Worm (Caenorhabditis elegans): Measurements from ENCODE around the gene C02F5.2.
A peak's percentile ranks its signal among the peaks of the same experiment; 100 is the strongest.

Gene C02F5.2

ce11 chrIII:8202754-8203153 is 46.7 kb upstream of the C02F5.2 start, which contains the start of gene snb-5:
TSS of gene snb-5 (plus strand) at chrIII:8203054.
- TF ChIP-seq lsy-2 (tag; optimal IDR thresholded peaks at IDR 0.05) (no peak), hlh-17 (GFP tag; optimal IDR thresholded peaks at IDR 0.05; ENCODE audit: borderline replicate concordance) (no peak), nhr-84 (tag; optimal IDR thresholded peaks at IDR 0.05) (no peak), ceh-63 (GFP tag; optimal IDR thresholded peaks at IDR 0.05) (no peak), efl-1 (optimal IDR thresholded peaks at IDR 0.05) (no peak), efl-1 (GFP tag; optimal IDR thresholded peaks at IDR 0.05 in 1 of 2) (no peak), C34B4.2 (tag; optimal IDR thresholded peaks at IDR 0.05) (no peak), nhr-28 (tag; optimal IDR thresholded peaks at IDR 0.05) (no peak)

- TF ChIP-seq C04F5.9 (tag; optimal IDR thresholded peaks at IDR 0.05) (no peak), pax-3 (tag; optimal IDR thresholded peaks at IDR 0.05) (no peak), nhr-237 (tag; optimal IDR thresholded peaks at IDR 0.05) (no peak), mef-2 (tag; optimal IDR thresholded peaks at IDR 0.05) (no peak), nhr-76 (tag; optimal IDR thresholded peaks at IDR 0.05) (no peak), mep-1 (tag; optimal IDR thresholded peaks at IDR 0.05) (no peak), ztf-11 (tag; optimal IDR thresholded peaks at IDR 0.05) (no peak), alr-1 (tag; optimal IDR thresholded peaks at IDR 0.05; ENCODE audit: borderline replicate concordance) (no peak), nhr-77 (tag; optimal IDR thresholded peaks at IDR 0.05) (no peak), mdl-1 (tag; optimal IDR thresholded peaks at IDR 0.05) (no peak), ztf-4 (tag; optimal IDR thresholded peaks at IDR 0.05) (no peak), unc-30 (tag; optimal IDR thresholded peaks at IDR 0.05) (no peak), C34B4.2 (tag; optimal IDR thresholded peaks at IDR 0.05) (no peak), lin-35 (GFP tag; optimal IDR thresholded peaks at IDR 0.05) (no peak)
These were observed 39.6 kb upstream of the C02F5.2 start, which contains the start of gene C30A5.10 for ce11 chrIII:8209775-8210174. TSS of gene C30A5.10 (minus strand) at chrIII:8209875.

ce11 chrIII:8211562-8211961 is 37.9 kb upstream of the C02F5.2 start:
- TF ChIP-seq lsy-2 (tag; optimal IDR thresholded peaks at IDR 0.05) (peak in 1 of 2 experiments; percentile 61), nhr-11 (tag; optimal IDR thresholded peaks at IDR 0.05) (no peak), unc-86 (tag; optimal IDR thresholded peaks at IDR 0.05) (peak; percentile 97), egl-13 (tag; optimal IDR thresholded peaks at IDR 0.05) (peak; percentile 36), lin-14 (GFP tag; optimal IDR thresholded peaks at IDR 0.05) (peak; percentile 41)

ce11 chrIII:8216224-8216623 is 33.2 kb upstream of the C02F5.2 start, which contains the start of gene unc-86:
TSS of gene unc-86 (minus strand) at chrIII:8216336.
- TF ChIP-seq nhr-90 (tag; optimal IDR thresholded peaks at IDR 0.05; ENCODE audit: poor library complexity) (no peak), lsy-2 (tag; optimal IDR thresholded peaks at IDR 0.05) (peak in 1 of 2 experiments; percentile 31), nhr-28 (tag; optimal IDR thresholded peaks at IDR 0.05) (no peak), unc-86 (tag; optimal IDR thresholded peaks at IDR 0.05) (peak; percentile 86), nhr-71 (tag; optimal IDR thresholded peaks at IDR 0.05) (no peak), lin-35 (GFP tag; optimal IDR thresholded peaks at IDR 0.05) (no peak), nhr-12 (tag; optimal IDR thresholded peaks at IDR 0.05) (no peak), egl-13 (tag; optimal IDR thresholded peaks at IDR 0.05) (no peak), nhr-77 (tag; optimal IDR thresholded peaks at IDR 0.05) (no peak), irx-1 (tag; optimal IDR thresholded peaks at IDR 0.05) (no peak), sup-37 (GFP tag; optimal IDR thresholded peaks at IDR 0.05) (no peak), sptf-1 (tag; optimal IDR thresholded peaks at IDR 0.05) (no peak), fkh-10 (GFP tag; optimal IDR thresholded peaks at IDR 0.05) (no peak), nhr-85 (tag) (no peak), F16B12.6 (tag; optimal IDR thresholded peaks at IDR 0.05) (no peak), isw-1 (GFP tag; IDR thresholded peaks at IDR 0.05) (no peak), unc-130 (tag; optimal IDR thresholded peaks at IDR 0.05) (no peak), ces-1 (GFP tag; optimal IDR thresholded peaks at IDR 0.05) (no peak), nhr-20 (tag; optimal IDR thresholded peaks at IDR 0.05) (no peak), ceh-88 (GFP tag; IDR thresholded peaks at IDR 0.05) (no peak), lin-14 (GFP tag; optimal IDR thresholded peaks at IDR 0.05) (peak; percentile 4), aha-1 (tag; optimal IDR thresholded peaks at IDR 0.05) (no peak), nhr-237 (tag; optimal IDR thresholded peaks at IDR 0.05) (no peak), ceh-90 (tag; optimal IDR thresholded peaks at IDR 0.05) (no peak)
